Worm (Caenorhabditis elegans) whole organism, L3 larva: ENCODE measurements around the gene best-23.

Experiments used
- R02D3.7 ChIP-seq: fragments of 150-350 bp; optimal IDR thresholded peaks from 2 replicates; lab custom pipeline; 2014; ENCODE audit warnings: missing biosample characterization, missing genetic modification characterization
- ZK546.5 ChIP-seq: sonication (generic microtip); optimal IDR thresholded peaks from 2 replicates; lab custom pipeline; 2017; ENCODE audit warnings: missing biosample characterization, missing genetic modification characterization
- aly-2 ChIP-seq: fragments of 150-350 bp; optimal IDR thresholded peaks from 2 replicates; lab custom pipeline; 2014; ENCODE audit warnings: missing biosample characterization, missing genetic modification characterization
- ama-1 ChIP-seq: fragments of 150-350 bp; optimal IDR thresholded peaks from 2 replicates; lab custom pipeline; 2018
- ceh-16 ChIP-seq: sonication (generic microtip); optimal IDR thresholded peaks from 2 replicates; lab custom pipeline; 2017; ENCODE audit warnings: missing biosample characterization, missing genetic modification characterization
- ceh-28 ChIP-seq: fragments of 150-350 bp; optimal IDR thresholded peaks from 2 replicates; lab custom pipeline; 2014; ENCODE audit warnings: missing biosample characterization, missing genetic modification reagents, missing genetic modification characterization
- ceh-82 ChIP-seq: fragments of 150-350 bp; optimal IDR thresholded peaks from 2 replicates; lab custom pipeline; 2014; ENCODE audit warnings: missing biosample characterization, missing genetic modification characterization
- ceh-9 ChIP-seq: sonication (generic microtip); optimal IDR thresholded peaks from 2 replicates; lab custom pipeline; 2018; ENCODE audit warnings: missing biosample characterization, missing genetic modification characterization
- daf-12 ChIP-seq: fragments of 150-350 bp; optimal IDR thresholded peaks from 2 replicates; lab custom pipeline; 2014; ENCODE audit warnings: missing biosample characterization, missing genetic modification reagents, missing genetic modification characterization
- egl-27 ChIP-seq: sonication (generic microtip); optimal IDR thresholded peaks from 4 replicates; lab custom pipeline; 2017; ENCODE audit warnings: missing biosample characterization, missing genetic modification reagents, missing genetic modification characterization
- egl-5 ChIP-seq: fragments of 150-350 bp; optimal IDR thresholded peaks from 2 replicates; lab custom pipeline; 2017; ENCODE audit warnings: missing biosample characterization, missing genetic modification reagents, missing genetic modification characterization, inconsistent platforms
- elt-1 ChIP-seq: fragments of 150-350 bp; optimal IDR thresholded peaks from 2 replicates; lab custom pipeline; 2014; ENCODE audit warnings: missing biosample characterization, missing genetic modification characterization
- elt-2 ChIP-seq: sonication (generic microtip); optimal IDR thresholded peaks from 2 replicates; lab custom pipeline; 2016; ENCODE audit warnings: missing genetic modification reagents, mild to moderate bottlenecking, missing genetic modification characterization, missing compliant biosample characterization
- elt-3 ChIP-seq, 3 experiments: fragments of 150-350 bp in 1 of 3; sonication (generic microtip) in 2 of 3; optimal IDR thresholded peaks; 2 replicates in 2 of 3; 4 replicates in 1 of 3; lab custom pipeline; 2014 to 2017; ENCODE audit warnings: missing biosample characterization in 3 of 3, missing genetic modification characterization in 3 of 3
- eor-1 ChIP-seq, 2 experiments: fragments of 150-350 bp; optimal IDR thresholded peaks; 2 replicates each; lab custom pipeline; 2014 to 2018; ENCODE audit warnings: missing biosample characterization in 2 of 2, missing genetic modification characterization in 2 of 2
- fkh-10 ChIP-seq: sonication (generic microtip); optimal IDR thresholded peaks from 2 replicates; lab custom pipeline; 2017; ENCODE audit warnings: missing biosample characterization, missing genetic modification reagents, missing genetic modification characterization
- fkh-2 ChIP-seq: fragments of 150-350 bp; optimal IDR thresholded peaks from 2 replicates; lab custom pipeline; 2014; ENCODE audit warnings: missing biosample characterization, missing genetic modification reagents, missing genetic modification characterization
- fos-1 ChIP-seq: fragments of 150-350 bp; optimal IDR thresholded peaks from 2 replicates; lab custom pipeline; 2014; ENCODE audit warnings: missing biosample characterization, missing genetic modification characterization
- jun-1 ChIP-seq: fragments of 150-350 bp; optimal IDR thresholded peaks from 2 replicates; lab custom pipeline; 2014; ENCODE audit warnings: missing biosample characterization, missing genetic modification reagents, missing genetic modification characterization
- lin-15B ChIP-seq: fragments of 150-350 bp; optimal IDR thresholded peaks from 2 replicates; lab custom pipeline; 2014; ENCODE audit warnings: missing biosample characterization, missing genetic modification characterization
- lin-39 ChIP-seq: fragments of 150-350 bp; optimal IDR thresholded peaks from 2 replicates; lab custom pipeline; 2018; ENCODE audit warnings: missing biosample characterization, missing genetic modification reagents, missing genetic modification characterization
- lsy-12 ChIP-seq: sonication (generic microtip); optimal IDR thresholded peaks from 2 replicates; lab custom pipeline; 2016; ENCODE audit warnings: mild to moderate bottlenecking, missing genetic modification characterization, missing compliant biosample characterization
- mdl-1 ChIP-seq: fragments of 150-350 bp; optimal IDR thresholded peaks from 2 replicates; lab custom pipeline; 2014; ENCODE audit warnings: missing biosample characterization, missing genetic modification characterization
- mml-1 ChIP-seq: fragments of 150-350 bp; sonication (generic microtip); optimal IDR thresholded peaks from 3 replicates; lab custom pipeline; 2014; ENCODE audit warnings: missing biosample characterization, missing genetic modification characterization
- nfya-1 ChIP-seq: sonication (generic microtip); optimal IDR thresholded peaks from 2 replicates; lab custom pipeline; 2017; ENCODE audit warnings: missing genetic modification characterization, mild to moderate bottlenecking, missing compliant biosample characterization, antibody characterized with exemption, moderate library complexity; ENCODE audit not compliant: insufficient read depth
- nhr-11 ChIP-seq: fragments of 150-350 bp; optimal IDR thresholded peaks from 2 replicates; lab custom pipeline; 2014; ENCODE audit warnings: missing biosample characterization, missing genetic modification characterization
- nhr-12 ChIP-seq: fragments of 150-350 bp; optimal IDR thresholded peaks from 2 replicates; lab custom pipeline; 2014; ENCODE audit warnings: missing biosample characterization, missing genetic modification characterization
- nhr-23 ChIP-seq: fragments of 150-350 bp; optimal IDR thresholded peaks from 2 replicates; lab custom pipeline; 2014; ENCODE audit warnings: missing biosample characterization, missing genetic modification reagents, missing genetic modification characterization
- nhr-237 ChIP-seq: fragments of 150-350 bp; optimal IDR thresholded peaks from 2 replicates; lab custom pipeline; 2014; ENCODE audit warnings: missing biosample characterization, missing genetic modification characterization
- nhr-25 ChIP-seq: sonication (generic microtip); optimal IDR thresholded peaks from 2 replicates; lab custom pipeline; 2017; ENCODE audit warnings: missing biosample characterization, missing genetic modification characterization
- nhr-28 ChIP-seq: fragments of 150-350 bp; optimal IDR thresholded peaks from 2 replicates; lab custom pipeline; 2014; ENCODE audit warnings: missing biosample characterization, missing genetic modification characterization
- nhr-43 ChIP-seq: sonication (generic microtip); optimal IDR thresholded peaks from 2 replicates; lab custom pipeline; 2016; ENCODE audit warnings: mild to moderate bottlenecking, missing genetic modification characterization, missing compliant biosample characterization; ENCODE audit not compliant: poor library complexity, severe bottlenecking
- nhr-67 ChIP-seq: fragments of 150-350 bp; optimal IDR thresholded peaks from 2 replicates; lab custom pipeline; 2014; ENCODE audit warnings: missing biosample characterization, missing genetic modification characterization
- nhr-76 ChIP-seq: fragments of 150-350 bp; sonication (generic microtip); optimal IDR thresholded peaks from 5 replicates; lab custom pipeline; 2014; ENCODE audit warnings: missing biosample characterization, missing genetic modification characterization
- nhr-77 ChIP-seq: fragments of 150-350 bp; optimal IDR thresholded peaks from 2 replicates; lab custom pipeline; 2014; ENCODE audit warnings: missing biosample characterization, missing genetic modification characterization
- pha-4 ChIP-seq: fragments of 150-350 bp; optimal IDR thresholded peaks from 2 replicates; lab custom pipeline; 2014; ENCODE audit warnings: missing biosample characterization, missing genetic modification reagents, missing genetic modification characterization
- pqm-1 ChIP-seq: fragments of 150-350 bp; optimal IDR thresholded peaks from 2 replicates; lab custom pipeline; 2017; ENCODE audit warnings: missing biosample characterization, missing genetic modification characterization, inconsistent platforms
- sea-2 ChIP-seq: fragments of 150-350 bp; sonication (generic microtip); optimal IDR thresholded peaks from 4 replicates; lab custom pipeline; 2014; ENCODE audit warnings: missing biosample characterization, missing genetic modification reagents, missing genetic modification characterization
- skn-1 ChIP-seq: fragments of 150-350 bp; optimal IDR thresholded peaks from 2 replicates; lab custom pipeline; 2014; ENCODE audit warnings: missing biosample characterization, missing genetic modification characterization
- snpc-4 ChIP-seq: fragments of 150-350 bp; optimal IDR thresholded peaks from 2 replicates; lab custom pipeline; 2014; ENCODE audit warnings: missing biosample characterization, missing genetic modification characterization
- tbx-2 ChIP-seq: sonication (generic microtip); optimal IDR thresholded peaks from 2 replicates; lab custom pipeline; 2016; ENCODE audit warnings: mild to moderate bottlenecking, missing genetic modification characterization, missing compliant biosample characterization
- unc-39 ChIP-seq: sonication (generic microtip); optimal IDR thresholded peaks from 4 replicates; lab custom pipeline; 2017; ENCODE audit warnings: missing biosample characterization, missing genetic modification characterization
- unc-62 ChIP-seq: fragments of 150-350 bp; sonication (generic microtip); optimal IDR thresholded peaks from 4 replicates; lab custom pipeline; 2014; ENCODE audit warnings: missing biosample characterization, missing genetic modification reagents, missing genetic modification characterization
- zag-1 ChIP-seq: fragments of 150-350 bp; optimal IDR thresholded peaks from 2 replicates; lab custom pipeline; 2014; ENCODE audit warnings: missing biosample characterization, missing genetic modification characterization
- ztf-11 ChIP-seq: fragments of 150-350 bp; optimal IDR thresholded peaks from 2 replicates; lab custom pipeline; 2014; ENCODE audit warnings: missing biosample characterization, missing genetic modification characterization
- ztf-4 ChIP-seq: fragments of 150-350 bp; optimal IDR thresholded peaks from 2 replicates; lab custom pipeline; 2014; ENCODE audit warnings: missing biosample characterization, missing genetic modification characterization

Gene best-23

ce11 chrII:7877744-7878468 is 29.5 kb downstream of the best-23 start, which contains the start of gene T01H3.2:
Gene T01H3.2 (minus strand): TSS chrII:7877994.
- TF ChIP-seq nhr-43 (tag; lab: Kevin White, UChicago) (peak; percentile 13), nhr-23 (tag; lab: Kevin White, UChicago) (peak; percentile 15), nhr-25 (tag; lab: Kevin White, UChicago) (no peak), elt-2 (tag; lab: Kevin White, UChicago) (peak; percentile 18), skn-1 (tag; lab: Kevin White, UChicago) (no peak), snpc-4 (tag; lab: Kevin White, UChicago) (no peak), eor-1 (tag; optimal IDR thresholded peaks at IDR 0.05; lab: Kevin White, UChicago) (no peak)

ce11 chrII:7873843-7874372 is 33.5 kb downstream of the best-23 start, which contains the start of gene T01H3.3:
Gene T01H3.3 (minus strand): TSS chrII:7873893.
- TF ChIP-seq pha-4 (peak; percentile 84), nfya-1 (peak; percentile 58), R02D3.7 (no peak), egl-27 (no peak), nhr-23 (tag; lab: Kevin White, UChicago) (peak; percentile 60), elt-2 (tag; lab: Kevin White, UChicago) (peak; percentile 6), lin-15B (tag; lab: Kevin White, UChicago) (peak; percentile 54)
- TF ChIP-seq, all 47 proteins: peak for 5

ce11 chrII:7870632-7871031 is 36.8 kb downstream of the best-23 start:
- TF ChIP-seq daf-12 (no peak), fkh-2 (tag; lab: Kevin White, UChicago) (no peak), ZK546.5 (tag; lab: Kevin White, UChicago) (no peak), fkh-10 (GFP tag; lab: Kevin White, UChicago) (no peak), elt-3 (tag; optimal IDR thresholded peaks at IDR 0.05; lab: Kevin White, UChicago) (no peak), pha-4 (peak; percentile 81), ceh-9 (no peak), mml-1 (tag; lab: Kevin White, UChicago) (no peak), nhr-77 (tag; lab: Kevin White, UChicago) (no peak), fos-1 (tag; lab: Kevin White, UChicago) (no peak), nhr-11 (tag; lab: Kevin White, UChicago) (no peak), ceh-28 (tag; lab: Kevin White, UChicago) (no peak), aly-2 (no peak), ztf-4 (tag; lab: Kevin White, UChicago) (no peak), nhr-237 (tag; lab: Kevin White, UChicago) (no peak), nhr-67 (tag; lab: Kevin White, UChicago) (no peak), eor-1 (tag; optimal IDR thresholded peaks at IDR 0.05; lab: Kevin White, UChicago) (no peak), zag-1 (tag; lab: Kevin White, UChicago) (no peak), lin-39 (tag; lab: Kevin White, UChicago) (no peak), nhr-23 (tag; lab: Kevin White, UChicago) (no peak), snpc-4 (tag; lab: Kevin White, UChicago) (peak; percentile 23), skn-1 (tag; lab: Kevin White, UChicago) (no peak), nhr-43 (tag; lab: Kevin White, UChicago) (no peak), ceh-82 (tag; lab: Kevin White, UChicago) (no peak), lin-15B (tag; lab: Kevin White, UChicago) (peak; percentile 73), elt-1 (tag; lab: Kevin White, UChicago) (no peak), unc-62 (GFP tag; lab: Kevin White, UChicago) (no peak), nhr-12 (no peak), nhr-76 (no peak), nfya-1 (peak; percentile 79), jun-1 (tag; lab: Kevin White, UChicago) (no peak), lsy-12 (tag; lab: Kevin White, UChicago) (no peak), R02D3.7 (no peak), tbx-2 (tag; lab: Kevin White, UChicago) (no peak), nhr-28 (tag; lab: Kevin White, UChicago) (no peak), mdl-1 (tag; lab: Kevin White, UChicago) (no peak), ceh-16 (tag; lab: Kevin White, UChicago) (no peak), egl-5 (tag; lab: Kevin White, UChicago) (peak; percentile 40), nhr-25 (tag; lab: Kevin White, UChicago) (no peak), egl-27 (no peak), elt-2 (tag; lab: Kevin White, UChicago) (no peak), unc-39 (tag; lab: Kevin White, UChicago) (no peak), ama-1 (lab: Kevin White, UChicago) (peak; percentile 30), ztf-11 (tag; lab: Kevin White, UChicago) (no peak), sea-2 (no peak), pqm-1 (tag; lab: Kevin White, UChicago) (peak; percentile 5)
